Worm (Caenorhabditis elegans) whole organism, mixed stage, embryonic: ENCODE results near the gene C47E12.10.

Experiments used
- ces-1 ChIP-seq: fragments of 150-350 bp; optimal IDR thresholded peaks from 2 replicates; lab custom pipeline; 2014; ENCODE audit warnings: missing biosample characterization, missing genetic modification reagents, missing genetic modification characterization
- elt-1 ChIP-seq: sonication (generic microtip); optimal IDR thresholded peaks from 2 replicates; lab custom pipeline; 2017; ENCODE audit warnings: missing genetic modification characterization, mild to moderate bottlenecking, missing compliant biosample characterization, antibody characterized with exemption, moderate library complexity, borderline replicate concordance; ENCODE audit not compliant: insufficient read depth
- flh-1 ChIP-seq: fragments of 200-800 bp; sonication (Bioruptor generic); optimal IDR thresholded peaks from 2 replicates; lab custom pipeline; 2018; ENCODE audit warnings: mild to moderate bottlenecking, missing genetic modification characterization, moderate library complexity, missing compliant biosample characterization
- lin-32 ChIP-seq: fragments of 200-800 bp; sonication (Bioruptor generic); optimal IDR thresholded peaks from 2 replicates; lab custom pipeline; 2018; ENCODE audit warnings: mild to moderate bottlenecking, missing genetic modification characterization, missing compliant biosample characterization
- lsy-2 ChIP-seq: fragments of 150-350 bp; optimal IDR thresholded peaks from 2 replicates; lab custom pipeline; 2014; ENCODE audit warnings: missing biosample characterization, missing genetic modification characterization
- nhr-2 ChIP-seq: fragments of 150-350 bp; optimal IDR thresholded peaks from 2 replicates; lab custom pipeline; 2014; ENCODE audit warnings: missing biosample characterization, missing genetic modification characterization
- nhr-237 ChIP-seq: fragments of 150-350 bp; optimal IDR thresholded peaks from 2 replicates; lab custom pipeline; 2014; ENCODE audit warnings: missing biosample characterization, missing genetic modification characterization
- nhr-76 ChIP-seq: sonication (generic microtip); optimal IDR thresholded peaks from 2 replicates; lab custom pipeline; 2017; ENCODE audit warnings: missing biosample characterization, missing genetic modification characterization
- sptf-1 ChIP-seq: sonication (generic microtip); optimal IDR thresholded peaks from 2 replicates; lab custom pipeline; 2017; ENCODE audit warnings: mild to moderate bottlenecking, missing genetic modification characterization, moderate library complexity, missing compliant biosample characterization
- unc-62 ChIP-seq: fragments of 150-350 bp; optimal IDR thresholded peaks from 2 replicates; lab custom pipeline; 2014; ENCODE audit warnings: missing biosample characterization, missing genetic modification reagents, missing genetic modification characterization
- ztf-11 ChIP-seq: fragments of 150-350 bp; optimal IDR thresholded peaks from 2 replicates; lab custom pipeline; 2014; ENCODE audit warnings: missing biosample characterization, missing genetic modification characterization

ce11 chrIV:10007758-10008157, 35.2 kb downstream of the C47E12.10 start:
- TF ChIP-seq unc-62 (GFP tag; lab: Kevin White, UChicago) (no peak), nhr-237 (peak; percentile 15), sptf-1 (tag; lab: Kevin White, UChicago) (no peak), elt-1 (tag; lab: Kevin White, UChicago) (no peak), lin-32 (GFP tag; lab: Kevin White, UChicago) (no peak), ces-1 (GFP tag; lab: Kevin White, UChicago) (no peak), flh-1 (GFP tag; lab: Kevin White, UChicago) (no peak), nhr-76 (no peak), ztf-11 (no peak), lsy-2 (tag; lab: Kevin White, UChicago) (no peak), nhr-2 (tag; lab: Kevin White, UChicago) (no peak)
